Fruit fly (Drosophila melanogaster) Kc167 (cell line): Measurements from ENCODE around the gene Patj.

Experiments
- Myc ChIP-seq: fragments of >200 bp; optimal IDR thresholded peaks from 2 replicates; lab custom pipeline; 2017; ENCODE audit warnings: missing external identifiers
- psq ChIP-seq: fragments of >200 bp; optimal IDR thresholded peaks from 2 replicates; lab custom pipeline; 2017; ENCODE audit warnings: missing external identifiers

DNA sequence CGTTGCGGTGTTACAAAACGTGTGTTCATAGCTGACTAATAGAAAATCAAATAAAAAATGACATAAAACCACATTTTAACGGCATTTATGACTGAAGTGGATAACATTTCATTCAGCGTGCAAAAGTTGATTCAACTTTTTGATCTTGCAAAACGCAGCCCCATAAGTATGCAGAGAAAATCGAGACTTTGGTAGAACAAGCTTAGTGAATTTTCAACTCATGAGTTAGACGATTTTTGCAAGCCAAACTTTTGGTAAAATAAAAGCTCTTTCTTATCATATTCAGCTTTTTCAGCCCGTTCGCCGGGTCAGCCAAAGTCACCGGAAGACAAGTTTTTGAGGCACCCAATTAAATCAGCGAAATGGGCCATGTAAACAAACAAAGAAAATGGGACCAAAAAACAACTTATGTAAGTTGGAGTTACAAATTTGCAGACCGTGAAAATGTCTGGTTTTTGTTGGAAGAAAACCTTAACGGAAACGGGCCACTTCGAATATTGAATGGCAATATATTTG, 33.2 kb downstream of the Patj start, which contains the start of gene Cpr62Ba:
- no peak for TF ChIP-seq Myc (lab: Kevin White, UChicago)
- no peak for TF ChIP-seq psq (lab: Kevin White, UChicago)
